Worm (Caenorhabditis elegans) whole organism, early embryonic: ENCODE measurements around the gene C05A2.4.

Source experiments
- B0310.2 ChIP-seq: sonication (generic microtip); optimal IDR thresholded peaks from 2 replicates; lab custom pipeline; 2016; ENCODE audit warnings: mild to moderate bottlenecking, missing genetic modification characterization, missing compliant biosample characterization
- F13C5.2 ChIP-seq: sonication (generic microtip); optimal IDR thresholded peaks from 2 replicates; lab custom pipeline; 2017; ENCODE audit warnings: mild to moderate bottlenecking, missing genetic modification characterization, inconsistent platforms, missing compliant biosample characterization
- aly-1 ChIP-seq: sonication (generic microtip); optimal IDR thresholded peaks from 2 replicates; lab custom pipeline; 2016; ENCODE audit warnings: missing genetic modification characterization, missing compliant biosample characterization
- ama-1 ChIP-seq: fragments of 150-350 bp; optimal IDR thresholded peaks from 2 replicates; lab custom pipeline; 2014
- ceh-13 ChIP-seq: fragments of 200-800 bp; sonication (Bioruptor generic); optimal IDR thresholded peaks from 2 replicates; lab custom pipeline; 2018; ENCODE audit warnings: mild to moderate bottlenecking, missing genetic modification characterization, missing compliant biosample characterization
- ceh-36 ChIP-seq: sonication (generic microtip); optimal IDR thresholded peaks from 2 replicates; lab custom pipeline; 2016; ENCODE audit warnings: missing genetic modification characterization, inconsistent platforms, missing compliant biosample characterization
- ets-7 ChIP-seq: sonication (generic microtip); optimal IDR thresholded peaks from 2 replicates; lab custom pipeline; 2016; ENCODE audit warnings: missing genotype, missing genetic modification characterization, missing compliant biosample characterization
- flt-1 ChIP-seq: fragments of 200-800 bp; sonication (Bioruptor generic); IDR thresholded peaks from 2 replicates; pipeline ENCODE4 v1.3.6; 2022; ENCODE audit warnings: missing genetic modification characterization, missing compliant biosample characterization
- hmbx-1 ChIP-seq: sonication (generic microtip); optimal IDR thresholded peaks from 2 replicates; lab custom pipeline; 2016; ENCODE audit warnings: mild to moderate bottlenecking, missing genetic modification characterization, missing compliant biosample characterization
- hmg-4 ChIP-seq: fragments of 200-800 bp; sonication (Bioruptor generic); optimal IDR thresholded peaks from 2 replicates; lab custom pipeline; 2018; ENCODE audit warnings: mild to moderate bottlenecking, missing genetic modification characterization, missing compliant biosample characterization
- hnd-1 ChIP-seq: sonication (generic microtip); optimal IDR thresholded peaks from 2 replicates; lab custom pipeline; 2016; ENCODE audit warnings: missing genetic modification characterization, missing compliant biosample characterization
- pes-1 ChIP-seq: fragments of 200-800 bp; sonication (Bioruptor generic); IDR thresholded peaks from 2 replicates; pipeline ENCODE4 v1.3.6; 2022; ENCODE audit warnings: missing genetic modification reagents, missing genetic modification characterization, missing compliant biosample characterization
- scrt-1 ChIP-seq: fragments of 200-800 bp; sonication (Bioruptor generic); IDR thresholded peaks from 2 replicates; pipeline ENCODE4 v1.3.6; 2022; ENCODE audit warnings: missing genetic modification characterization, missing compliant biosample characterization
- sea-1 ChIP-seq: fragments of 200-800 bp; sonication (Bioruptor generic); conservative IDR thresholded peaks from 2 replicates; pipeline ENCODE4 v1.3.6; 2022; ENCODE audit warnings: missing genetic modification characterization, missing compliant biosample characterization
- tbx-11 ChIP-seq: fragments of 200-800 bp; sonication (Bioruptor generic); IDR thresholded peaks from 2 replicates; pipeline ENCODE4 v1.3.6; 2022; ENCODE audit warnings: missing genetic modification characterization, missing compliant biosample characterization
- tbx-37 ChIP-seq: fragments of 200-800 bp; sonication (Bioruptor generic); conservative IDR thresholded peaks from 2 replicates; pipeline ENCODE4 v1.3.6; 2022; ENCODE audit warnings: missing genetic modification reagents, missing genetic modification characterization, missing compliant biosample characterization
- tra-4 ChIP-seq: sonication (generic microtip); optimal IDR thresholded peaks from 2 replicates; lab custom pipeline; 2017; ENCODE audit warnings: missing genetic modification characterization, missing compliant biosample characterization

The C05A2.4 gene

DNA sequence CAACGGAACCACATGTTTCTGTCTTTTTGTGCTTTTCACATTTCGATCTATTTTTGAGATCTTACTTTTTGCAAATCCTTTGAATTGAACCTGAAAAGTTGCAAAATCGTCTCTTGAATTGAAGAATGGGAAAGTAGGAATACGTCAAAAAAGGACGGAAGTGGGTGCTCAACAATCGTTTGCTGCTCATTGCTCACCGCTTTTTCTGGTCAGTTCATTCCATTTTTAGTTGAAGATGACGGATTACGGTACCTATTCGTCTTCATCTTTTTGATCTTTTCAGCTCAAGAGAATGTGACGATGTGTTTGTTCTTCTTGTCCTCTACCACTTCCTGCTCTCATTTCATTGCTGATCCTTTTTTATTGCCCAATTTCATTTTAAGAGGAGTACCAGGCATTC, at the start of gene C05A2.4:
Gene C05A2.4 (plus strand): TSS at position 301 of the 400 bp plus-strand sequence.
- TF ChIP-seq hmg-4 (no peak), aly-1 (tag; lab: Kevin White, UChicago) (no peak), ama-1 (lab: Kevin White, UChicago) (no peak), pes-1 (no peak), tra-4 (tag; lab: Kevin White, UChicago) (no peak), B0310.2 (tag; lab: Kevin White, UChicago) (no peak)

DNA sequence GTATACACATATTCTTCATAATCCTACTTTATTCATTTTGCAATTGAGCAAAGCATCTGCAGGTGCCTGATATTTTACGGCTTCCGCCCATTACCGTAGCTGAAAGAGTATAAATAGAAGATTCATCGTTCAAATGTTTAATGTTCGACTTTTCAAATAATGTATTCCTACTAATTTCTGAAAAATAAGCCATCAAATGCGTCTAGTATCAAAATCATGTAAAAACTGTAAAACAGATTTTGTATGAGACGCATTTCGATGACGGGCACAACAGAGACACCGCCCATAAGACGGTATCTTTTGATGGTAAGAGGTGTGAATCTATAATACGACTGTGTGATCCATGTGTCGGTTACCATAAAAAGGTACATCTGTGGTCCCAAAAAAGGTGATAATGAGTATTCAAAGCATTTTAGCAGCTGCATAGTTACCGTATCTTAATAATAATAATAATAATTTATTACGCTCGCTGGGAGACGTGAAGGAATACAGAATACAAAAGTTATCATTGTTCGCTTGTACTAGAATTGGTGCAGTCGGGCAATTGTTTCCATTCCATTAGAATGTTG, 48.2 kb upstream of the C05A2.4 start, which contains the start of the genes C32C4.3 and C32C4.16:
Gene C32C4.3 (minus strand): TSS at position 101 of the 569 bp plus-strand sequence.
Gene C32C4.16 (plus strand): TSS at position 519 of the 569 bp plus-strand sequence.
- TF ChIP-seq ceh-13 (GFP tag; lab: Kevin White, UChicago) (no peak), hmbx-1 (tag; lab: Kevin White, UChicago) (no peak), F13C5.2 (no peak), flt-1 (GFP tag; lab: Robert Waterston, UW) (no peak), tra-4 (tag; lab: Kevin White, UChicago) (no peak)

DNA sequence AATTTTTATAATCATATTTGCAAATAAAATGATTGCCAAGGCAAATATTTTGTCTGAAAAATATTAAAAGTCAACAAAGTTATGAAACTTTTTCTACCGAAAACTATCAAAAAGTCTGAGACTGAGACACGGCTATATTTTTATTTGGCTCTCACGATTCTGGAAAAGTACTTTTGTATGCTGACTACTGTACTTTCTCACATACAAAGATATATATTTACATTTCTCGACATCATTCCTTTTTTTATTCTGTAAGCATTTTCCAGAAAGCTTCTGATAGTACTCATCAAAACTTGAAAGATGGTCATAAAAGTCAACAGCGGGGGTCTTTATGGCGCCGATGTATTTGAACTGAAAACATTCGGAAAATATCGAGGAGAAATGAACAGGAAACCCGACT, 47.1 kb upstream of the C05A2.4 start, which contains the start of gene aqp-6:
Gene aqp-6 (plus strand): TSS at position 301 of the 400 bp plus-strand sequence.
- no peak for TF ChIP-seq hmg-4
- TF ChIP-seq sea-1, result no peak
- no peak for TF ChIP-seq flt-1 (GFP tag; lab: Robert Waterston, UW)
- no peak for TF ChIP-seq scrt-1 (GFP tag; lab: Robert Waterston, UW)
- no peak for TF ChIP-seq tbx-37 (GFP tag; lab: Robert Waterston, UW)
- no peak for TF ChIP-seq hnd-1
- no peak for TF ChIP-seq tra-4 (tag; lab: Kevin White, UChicago)
- TF ChIP-seq F13C5.2, result no peak
- TF ChIP-seq hmbx-1 (tag; lab: Kevin White, UChicago), result no peak

DNA sequence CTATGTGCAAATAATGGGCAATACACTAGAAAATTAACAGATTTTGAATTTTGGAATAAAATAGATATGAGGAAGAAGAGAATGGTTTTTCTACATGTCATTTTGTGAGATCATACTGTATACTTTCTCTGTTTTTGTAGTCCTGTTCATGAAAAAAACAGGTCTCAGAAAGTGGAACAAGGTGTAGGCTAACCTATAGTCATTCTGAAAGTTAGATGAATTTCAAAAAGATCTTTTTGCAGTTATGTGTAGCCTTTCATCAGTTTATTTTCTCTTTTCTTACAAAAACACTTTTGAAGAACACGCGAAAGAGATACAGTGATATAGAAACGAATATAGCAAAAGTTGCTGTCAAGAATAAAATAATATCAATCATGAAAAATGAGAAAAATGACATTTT, 41.1 kb upstream of the C05A2.4 start, which contains the start of gene ugt-35:
Gene ugt-35 (minus strand): TSS at position 101 of the 400 bp plus-strand sequence.
- no peak for TF ChIP-seq hnd-1
- TF ChIP-seq hmg-4, result no peak
- TF ChIP-seq ama-1 (lab: Kevin White, UChicago), result no peak
- TF ChIP-seq ceh-36 (tag; lab: Kevin White, UChicago), result no peak
- TF ChIP-seq pes-1, result no peak
- no peak for TF ChIP-seq ceh-13 (GFP tag; lab: Kevin White, UChicago)
- TF ChIP-seq tbx-37 (GFP tag; lab: Robert Waterston, UW), result no peak
- TF ChIP-seq B0310.2 (tag; lab: Kevin White, UChicago), result no peak
- no peak for TF ChIP-seq F13C5.2
- TF ChIP-seq aly-1 (tag; lab: Kevin White, UChicago), result no peak
- no peak for TF ChIP-seq tra-4 (tag; lab: Kevin White, UChicago)

DNA sequence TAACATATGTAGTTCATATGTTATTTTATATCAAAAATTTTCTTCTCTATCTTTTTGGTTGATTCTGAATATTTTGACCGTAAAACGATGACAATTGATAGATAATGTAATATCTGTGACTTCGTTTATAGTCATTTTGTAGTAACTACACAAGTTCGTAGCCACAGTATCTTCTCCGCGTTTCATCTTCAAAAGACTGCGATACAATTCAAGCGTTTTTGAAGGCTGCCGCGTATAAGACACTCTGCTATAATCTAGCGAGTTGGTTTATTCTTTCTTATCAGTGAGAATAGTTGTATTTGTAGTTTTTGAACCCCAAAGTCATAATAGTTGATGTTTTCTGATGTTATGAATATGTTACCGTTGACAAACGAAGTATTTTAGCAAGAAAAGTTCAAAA, 38.3 kb upstream of the C05A2.4 start, which contains the start of gene ugt-34:
Gene ugt-34 (minus strand): TSS at position 21 of the 400 bp plus-strand sequence.
- no peak for TF ChIP-seq aly-1 (tag; lab: Kevin White, UChicago)
- TF ChIP-seq hmg-4, result no peak
- TF ChIP-seq scrt-1 (GFP tag; lab: Robert Waterston, UW), result no peak
- TF ChIP-seq flt-1 (GFP tag; lab: Robert Waterston, UW), result no peak
- no peak for TF ChIP-seq ets-7 (tag; lab: Kevin White, UChicago)
- no peak for TF ChIP-seq pes-1
- TF ChIP-seq tbx-37 (GFP tag; lab: Robert Waterston, UW), result no peak
- no peak for TF ChIP-seq hmbx-1 (tag; lab: Kevin White, UChicago)
- no peak for TF ChIP-seq hnd-1
- TF ChIP-seq B0310.2 (tag; lab: Kevin White, UChicago), result no peak
- no peak for TF ChIP-seq ceh-36 (tag; lab: Kevin White, UChicago)
- no peak for TF ChIP-seq ama-1 (lab: Kevin White, UChicago)
- TF ChIP-seq F13C5.2, result no peak
- TF ChIP-seq sea-1, result no peak
- no peak for TF ChIP-seq ceh-13 (GFP tag; lab: Kevin White, UChicago)
- TF ChIP-seq tbx-11 (GFP tag; lab: Robert Waterston, UW), result no peak

DNA sequence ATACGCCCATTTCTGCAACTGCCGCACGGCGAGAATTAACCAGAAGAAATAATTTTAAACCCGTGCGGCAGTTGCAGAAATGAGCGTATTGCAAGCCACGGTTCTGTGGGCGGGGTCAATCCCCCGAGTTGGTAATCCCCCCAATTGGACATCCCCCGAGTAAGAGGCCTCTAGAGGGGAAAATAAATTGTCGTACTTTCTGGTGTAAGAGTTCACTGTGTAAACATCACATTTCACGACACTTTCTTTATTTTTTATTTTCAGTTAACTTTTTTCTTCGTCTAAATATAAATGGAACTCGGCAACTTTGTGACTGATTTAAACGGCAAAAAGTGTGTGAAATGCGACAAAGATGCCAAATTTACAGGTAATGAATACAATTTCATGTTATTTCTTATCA, 37.3 kb upstream of the C05A2.4 start, which contains the start of gene tut-2:
Gene tut-2 (plus strand): TSS at position 277 of the 400 bp plus-strand sequence.
- 0 out of 2 replicates have a peak, but pooled peaks have one; percentile 12 for TF ChIP-seq flt-1 (GFP tag; lab: Robert Waterston, UW)
- TF ChIP-seq ets-7 (tag; lab: Kevin White, UChicago), result no peak

DNA sequence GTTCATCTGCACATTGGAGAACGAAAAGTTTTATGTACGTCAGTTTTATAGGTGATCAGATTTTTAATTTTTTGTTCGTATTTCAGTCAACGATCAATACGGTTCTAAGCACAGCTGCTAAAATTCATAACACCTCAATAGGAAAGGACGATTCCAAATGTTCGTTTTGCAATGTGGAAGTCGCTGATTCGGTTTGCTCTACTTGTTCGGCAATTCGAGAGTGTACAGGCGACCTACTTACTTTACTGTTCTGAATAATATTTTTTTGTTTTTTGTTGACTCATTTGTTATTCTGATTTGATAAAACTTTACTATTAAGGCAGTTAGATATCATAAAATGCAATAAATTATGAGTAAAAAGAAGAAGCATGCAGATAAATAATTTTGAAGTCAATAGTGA, 35.9 kb upstream of the C05A2.4 start:
- TF ChIP-seq pes-1 (no peak), aly-1 (tag; lab: Kevin White, UChicago) (no peak), hnd-1 (no peak), ama-1 (lab: Kevin White, UChicago) (no peak), hmg-4 (no peak), tbx-11 (GFP tag; lab: Robert Waterston, UW) (no peak), scrt-1 (GFP tag; lab: Robert Waterston, UW) (no peak), flt-1 (GFP tag; lab: Robert Waterston, UW) (no peak), ets-7 (tag; lab: Kevin White, UChicago) (no peak), sea-1 (no peak), tbx-37 (GFP tag; lab: Robert Waterston, UW) (no peak), hmbx-1 (tag; lab: Kevin White, UChicago) (no peak), ceh-36 (tag; lab: Kevin White, UChicago) (no peak), F13C5.2 (no peak), ceh-13 (GFP tag; lab: Kevin White, UChicago) (no peak), B0310.2 (tag; lab: Kevin White, UChicago) (no peak), tra-4 (tag; lab: Kevin White, UChicago) (no peak)
